Fruit fly (Drosophila melanogaster): ENCODE measurements around the gene zpg.
A peak's percentile ranks its signal among the peaks of the same experiment; 100 is the strongest.

Gene zpg

dm6 chr3L:6605925-6606324, at the start of gene zpg (continued):
- TF ChIP-seq ATbp (GFP tag; optimal IDR thresholded peaks at IDR 0.05) (no peak), CG4424 (GFP tag; optimal IDR thresholded peaks at IDR 0.05) (no peak), gce (GFP tag; IDR thresholded peaks at IDR 0.05) (no peak), onecut (GFP tag; IDR thresholded peaks at IDR 0.05) (no peak), twi (tag; optimal IDR thresholded peaks at IDR 0.05) (no peak), Ets65A (GFP tag) (peak; percentile 87), CG13624 (GFP tag; optimal IDR thresholded peaks at IDR 0.05) (no peak), p53 (GFP tag; optimal IDR thresholded peaks at IDR 0.05) (peak; percentile 76), nerfin-1 (tag; optimal IDR thresholded peaks at IDR 0.05) (no peak), MESR4 (GFP tag; optimal IDR thresholded peaks at IDR 0.05) (peak; percentile 58), NC2α (GFP tag; optimal IDR thresholded peaks at IDR 0.05) (no peak), CG8281 (tag; optimal IDR thresholded peaks at IDR 0.05) (no peak), Ssrp (tag; optimal IDR thresholded peaks at IDR 0.05) (no peak), oc (tag; optimal IDR thresholded peaks at IDR 0.05) (no peak), Stat92E (GFP tag; optimal IDR thresholded peaks at IDR 0.05) (no peak), dpn (GFP tag; optimal IDR thresholded peaks at IDR 0.05) (no peak), crc (GFP tag; optimal IDR thresholded peaks at IDR 0.05) (no peak), ewg (GFP tag; optimal IDR thresholded peaks at IDR 0.05) (peak; percentile 30), sc (optimal IDR thresholded peaks at IDR 0.05) (no peak), sc (GFP tag; optimal IDR thresholded peaks at IDR 0.05) (no peak), rib (GFP tag; IDR thresholded peaks at IDR 0.05) (no peak), CG10979 (tag; optimal IDR thresholded peaks at IDR 0.05) (no peak), CG6689 (GFP tag; IDR thresholded peaks at IDR 0.05) (no peak), ken (GFP tag; IDR thresholded peaks at IDR 0.05) (no peak), HmgD (GFP tag; optimal IDR thresholded peaks at IDR 0.05) (peak; percentile 88), row (GFP tag; IDR thresholded peaks at IDR 0.05) (peak; percentile 74; the same call in 2 of the 3 replicates), emc (GFP tag; optimal IDR thresholded peaks at IDR 0.05) (no peak), dmrt11E (tag; optimal IDR thresholded peaks at IDR 0.05) (no peak), Asciz (GFP tag; optimal IDR thresholded peaks at IDR 0.05) (no peak), Trl (optimal IDR thresholded peaks at IDR 0.05) (no peak), Trl (GFP tag; optimal IDR thresholded peaks at IDR 0.05) (no peak), Oaz (GFP tag; IDR thresholded peaks at IDR 0.05) (no peak), caup (GFP tag; optimal IDR thresholded peaks at IDR 0.05; ENCODE audit: severe bottlenecking) (no peak), chm (GFP tag; IDR thresholded peaks at IDR 0.05) (no peak), stc (GFP tag; IDR thresholded peaks at IDR 0.05) (0 out of 2 replicates have a peak, but pooled peaks have one; percentile 7), CG1603 (tag; optimal IDR thresholded peaks at IDR 0.05) (no peak), CG5953 (GFP tag; IDR thresholded peaks at IDR 0.05) (no peak), gcm (GFP tag; optimal IDR thresholded peaks at IDR 0.05) (no peak), jumu (GFP tag; optimal IDR thresholded peaks at IDR 0.05) (peak; percentile 44), Adf1 (GFP tag; IDR thresholded peaks at IDR 0.05) (no peak), Chrac-16 (GFP tag; optimal IDR thresholded peaks at IDR 0.05) (no peak), esg (GFP tag; conservative IDR thresholded peaks at IDR 0.05) (no peak), CG18764 (GFP tag; optimal IDR thresholded peaks at IDR 0.05) (no peak), slbo (GFP tag; IDR thresholded peaks at IDR 0.05) (no peak; the same call in 1 of the 2 replicates), Fer3 (tag; optimal IDR thresholded peaks at IDR 0.05) (no peak), nerfin-2 (GFP tag; IDR thresholded peaks at IDR 0.05; ENCODE audit: partially characterized antibody) (no peak), Atf6 (GFP tag; IDR thresholded peaks at IDR 0.05) (no peak), CG17612 (GFP tag; IDR thresholded peaks at IDR 0.05) (no peak), CG34376 (GFP tag; optimal IDR thresholded peaks at IDR 0.05) (no peak), run (tag; optimal IDR thresholded peaks at IDR 0.05) (no peak), mirr (GFP tag; optimal IDR thresholded peaks at IDR 0.05) (no peak), ERR (GFP tag; optimal IDR thresholded peaks at IDR 0.05) (no peak), Tbp (GFP tag; optimal IDR thresholded peaks at IDR 0.05) (no peak)

All from whole organism, embryonic.